Worm (Caenorhabditis elegans) whole organism, L1 larva: Measurements from ENCODE around the gene tiar-2.
"Not testable (repeated sequence)": the region's sequence is repeated elsewhere in the genome, so short reads cannot be mapped to it uniquely, and the experiment has no call there.

Experiments used
- isw-1 ChIP-seq: fragments of 200-800 bp; sonication (Bioruptor generic); IDR thresholded peaks from 2 replicates; pipeline ENCODE4 v1.3.6; 2022; ENCODE audit warnings: missing genetic modification characterization, missing compliant biosample characterization
- jun-1 ChIP-seq: fragments of 150-350 bp; optimal IDR thresholded peaks from 2 replicates; lab custom pipeline; 2014; ENCODE audit warnings: missing biosample characterization, missing genetic modification reagents, missing genetic modification characterization
- pqm-1 ChIP-seq: sonication (generic microtip); optimal IDR thresholded peaks from 3 replicates; lab custom pipeline; 2017; ENCODE audit warnings: missing biosample characterization, missing genetic modification characterization

ce11 chrII:12778374-12778773 is 9.9 kb downstream of the tiar-2 start:
- TF ChIP-seq isw-1 (GFP tag; lab: Robert Waterston, UW) = peak; percentile 16; the same call in 1 of the 2 replicates
- TF ChIP-seq jun-1, pqm-1 (tag; lab: Kevin White, UChicago): not testable (repeated sequence)
